Fruit fly (Drosophila melanogaster): Measurements from ENCODE around the gene DNAlig4.
A peak's percentile ranks its signal among the peaks of the same experiment; 100 is the strongest.

The DNAlig4 gene

dm6 chrX:13630290-13630900 is 37.2 kb downstream of the DNAlig4 start (continued):
- peak; percentile 36 for TF ChIP-seq Ets21C (GFP tag; optimal IDR thresholded peaks at IDR 0.05)
- TF ChIP-seq Sox15 (GFP tag; optimal IDR thresholded peaks at IDR 0.05) = peak; percentile 8
- TF ChIP-seq svp (GFP tag) = peak; percentile 85
- peak; percentile 46 for TF ChIP-seq CG3919 (GFP tag; optimal IDR thresholded peaks at IDR 0.05)
- peak; percentile 17 for TF ChIP-seq CG8319 (GFP tag; optimal IDR thresholded peaks at IDR 0.05)
- TF ChIP-seq spab (GFP tag; optimal IDR thresholded peaks at IDR 0.05) = no peak
- TF ChIP-seq CG34406 (GFP tag; optimal IDR thresholded peaks at IDR 0.05) = peak; percentile 41
- TF ChIP-seq CG10631 (GFP tag; optimal IDR thresholded peaks at IDR 0.05) = peak; percentile 21
- peak; percentile 34 for TF ChIP-seq CG8632 (GFP tag; optimal IDR thresholded peaks at IDR 0.05)
- no peak for TF ChIP-seq CG10669 (GFP tag; optimal IDR thresholded peaks at IDR 0.05)
- TF ChIP-seq acj6 (GFP tag; optimal IDR thresholded peaks at IDR 0.05) = peak; percentile 31
- no peak for TF ChIP-seq CG11294 (GFP tag; IDR thresholded peaks at IDR 0.05)
- TF ChIP-seq Hr39 (GFP tag; optimal IDR thresholded peaks at IDR 0.05) = peak; percentile 65
- TF ChIP-seq eg (GFP tag; IDR thresholded peaks at IDR 0.05) = peak; percentile 52
- TF ChIP-seq CG6808 (GFP tag; optimal IDR thresholded peaks at IDR 0.05) = no peak
- peak; percentile 10 for TF ChIP-seq net (GFP tag; optimal IDR thresholded peaks at IDR 0.05)

dm6 chrX:13629414-13629813 is 38.2 kb downstream of the DNAlig4 start:
- no peak for TF ChIP-seq esn (GFP tag; optimal IDR thresholded peaks at IDR 0.05)
- TF ChIP-seq Eip78C (GFP tag) = peak; percentile 63

- TF ChIP-seq CG3032 (tag; optimal IDR thresholded peaks at IDR 0.05) (no peak), CG4318 (GFP tag; optimal IDR thresholded peaks at IDR 0.05) (no peak), salr (GFP tag; optimal IDR thresholded peaks at IDR 0.05) (no peak), Met (GFP tag; optimal IDR thresholded peaks at IDR 0.05) (no peak), CG32006 (GFP tag; optimal IDR thresholded peaks at IDR 0.05) (no peak), CG6163 (GFP tag; IDR thresholded peaks at IDR 0.05) (no peak), Gug (GFP tag; IDR thresholded peaks at IDR 0.05) (no peak)
Observed at dm6 chrX:13627855-13628254, 39.8 kb downstream of the DNAlig4 start.

- no peak for TF ChIP-seq CG4318 (GFP tag; optimal IDR thresholded peaks at IDR 0.05)
- peak; percentile 43 for TF ChIP-seq Sox14 (GFP tag; optimal IDR thresholded peaks at IDR 0.05)
- no peak for TF ChIP-seq CG8319 (GFP tag; optimal IDR thresholded peaks at IDR 0.05)
- no peak for TF ChIP-seq fd85E (GFP tag; optimal IDR thresholded peaks at IDR 0.05)
- peak; percentile 23 for TF ChIP-seq Sox102F (GFP tag; optimal IDR thresholded peaks at IDR 0.05)
- peak; percentile 51 for TF ChIP-seq pdm3 (GFP tag; optimal IDR thresholded peaks at IDR 0.05)
- TF ChIP-seq CG32006 (GFP tag; optimal IDR thresholded peaks at IDR 0.05) = peak; percentile 62
- no peak for TF ChIP-seq acj6 (GFP tag; optimal IDR thresholded peaks at IDR 0.05)
- TF ChIP-seq spab (GFP tag; optimal IDR thresholded peaks at IDR 0.05) = no peak
- no peak for TF ChIP-seq CG1621 (tag; optimal IDR thresholded peaks at IDR 0.05)
- TF ChIP-seq CG34406 (GFP tag; optimal IDR thresholded peaks at IDR 0.05) = peak; percentile 19
- TF ChIP-seq CG6792 (GFP tag; optimal IDR thresholded peaks at IDR 0.05) = peak; percentile 25
- TF ChIP-seq Met (GFP tag; optimal IDR thresholded peaks at IDR 0.05) = no peak
- TF ChIP-seq CG9139 (GFP tag; optimal IDR thresholded peaks at IDR 0.05) = no peak
- peak; percentile 36 for TF ChIP-seq CG31627 (GFP tag; optimal IDR thresholded peaks at IDR 0.05)
- peak; percentile 20 for TF ChIP-seq CG10631 (GFP tag; optimal IDR thresholded peaks at IDR 0.05)
- no peak for TF ChIP-seq CG11294 (GFP tag; IDR thresholded peaks at IDR 0.05)
- no peak for TF ChIP-seq Hr4 (GFP tag; optimal IDR thresholded peaks at IDR 0.05)
- TF ChIP-seq CG11762 (GFP tag; optimal IDR thresholded peaks at IDR 0.05; ENCODE audit: insufficient read depth) = no peak
- TF ChIP-seq Hr39 (GFP tag; optimal IDR thresholded peaks at IDR 0.05) = no peak
- peak; percentile 28 for TF ChIP-seq CG3919 (GFP tag; optimal IDR thresholded peaks at IDR 0.05)
- no peak for TF ChIP-seq Sox15 (GFP tag; optimal IDR thresholded peaks at IDR 0.05)
- TF ChIP-seq CG11902 (GFP tag; optimal IDR thresholded peaks at IDR 0.05) = no peak
- peak; percentile 48 for TF ChIP-seq cyc (GFP tag; optimal IDR thresholded peaks at IDR 0.05)
- no peak for TF ChIP-seq Hr38 (GFP tag; optimal IDR thresholded peaks at IDR 0.05)
- no peak for TF ChIP-seq eg (GFP tag; IDR thresholded peaks at IDR 0.05)
- no peak for TF ChIP-seq CG6276 (GFP tag; optimal IDR thresholded peaks at IDR 0.05)
- peak; percentile 37 for TF ChIP-seq achi (GFP tag; optimal IDR thresholded peaks at IDR 0.05)
- peak; percentile 20 for TF ChIP-seq Ets96B (tag; optimal IDR thresholded peaks at IDR 0.05)
- peak; percentile 11 to 41 for TF ChIP-seq ss (GFP tag; optimal IDR thresholded peaks at IDR 0.05)
- TF ChIP-seq lz (GFP tag; optimal IDR thresholded peaks at IDR 0.05) = peak; percentile 35
- TF ChIP-seq CG8119 (GFP tag; IDR thresholded peaks at IDR 0.05) = peak; percentile 53; the same call in 2 of the 3 replicates
- peak; percentile 1 for TF ChIP-seq Lpt (GFP tag; optimal IDR thresholded peaks at IDR 0.05)
Observed at dm6 chrX:13626579-13626894, 41.1 kb downstream of the DNAlig4 start.
